Fruit fly (Drosophila melanogaster) whole organism, embryonic: ENCODE data around the gene CG33307.

Experiments
- Ada2b ChIP-seq: fragments of 200-800 bp; sonication (Bioruptor generic); IDR thresholded peaks from 2 replicates; pipeline ENCODE4 v1.3.6; 2022; ENCODE audit warnings: missing biosample characterization, missing genetic modification characterization
- Aef1 ChIP-seq: fragments of 200-800 bp; sonication (Bioruptor generic); IDR thresholded peaks from 3 replicates; pipeline ENCODE4 v1.3.6; 2022; ENCODE audit warnings: missing biosample characterization, missing genetic modification characterization
- Bdp1 ChIP-seq: fragments of 200-800 bp; sonication (Bioruptor generic); optimal IDR thresholded peaks from 3 replicates; lab custom pipeline; 2016; ENCODE audit warnings: missing biosample characterization, missing genetic modification characterization
- Bteb2 ChIP-seq: fragments of 200-800 bp; sonication (Bioruptor generic); optimal IDR thresholded peaks from 2 replicates; lab custom pipeline; 2016; ENCODE audit warnings: missing biosample characterization, missing genetic modification characterization
- C15 ChIP-seq: fragments of 200-800 bp; sonication (Bioruptor generic); IDR thresholded peaks from 3 replicates; pipeline ENCODE4 v1.3.6; 2022; ENCODE audit warnings: missing biosample characterization, missing genetic modification characterization
- CG10959 ChIP-seq: fragments of 200-800 bp; sonication (Bioruptor generic); IDR thresholded peaks from 2 replicates; pipeline ENCODE4 v1.3.6; 2022; ENCODE audit warnings: missing biosample characterization, missing genetic modification characterization
- CG11398 ChIP-seq: fragments of 200-800 bp; sonication (Bioruptor generic); optimal IDR thresholded peaks from 2 replicates; lab custom pipeline; 2016; ENCODE audit warnings: missing biosample characterization, missing genetic modification characterization
- CG13424 ChIP-seq: fragments of 200-800 bp; sonication (Bioruptor generic); optimal IDR thresholded peaks from 2 replicates; lab custom pipeline; 2019; ENCODE audit warnings: missing biosample characterization, mild to moderate bottlenecking, missing genetic modification characterization, moderate library complexity
- CG16813 ChIP-seq: fragments of 200-800 bp; sonication (Bioruptor generic); IDR thresholded peaks from 3 replicates; pipeline ENCODE4 v1.3.6; 2022; ENCODE audit warnings: missing biosample characterization, missing genetic modification characterization; ENCODE audit not compliant: partially characterized antibody
- CG17186 ChIP-seq: fragments of 200-800 bp; sonication (Bioruptor generic); optimal IDR thresholded peaks from 3 replicates; lab custom pipeline; 2017; ENCODE audit warnings: missing biosample characterization, missing genetic modification reagents, missing genetic modification characterization
- CG2202 ChIP-seq: fragments of 200-800 bp; sonication (Bioruptor generic); optimal IDR thresholded peaks from 2 replicates; lab custom pipeline; 2018; ENCODE audit warnings: missing biosample characterization, mild to moderate bottlenecking, missing genetic modification characterization
- CG2889 ChIP-seq: fragments of 200-800 bp; sonication (Bioruptor generic); IDR thresholded peaks from 3 replicates; pipeline ENCODE4 v1.3.6; 2022; ENCODE audit warnings: missing biosample characterization, missing genetic modification characterization
- CG30020 ChIP-seq: fragments of 200-800 bp; optimal IDR thresholded peaks from 2 replicates; lab custom pipeline; 2019; ENCODE audit warnings: missing biosample characterization, mild to moderate bottlenecking, missing genetic modification characterization, moderate library complexity
- CG3065 ChIP-seq: fragments of 200-800 bp; sonication (Bioruptor generic); optimal IDR thresholded peaks from 2 replicates; lab custom pipeline; 2016; ENCODE audit warnings: missing biosample characterization, missing genetic modification characterization
- CG32532 ChIP-seq: fragments of 200-800 bp; sonication (Bioruptor generic); IDR thresholded peaks from 2 replicates; pipeline ENCODE4 v1.3.6; 2022; ENCODE audit warnings: missing biosample characterization, missing genetic modification characterization
- CG6254 ChIP-seq: fragments of 200-800 bp; sonication (Bioruptor generic); optimal IDR thresholded peaks from 3 replicates; lab custom pipeline; 2017; ENCODE audit warnings: mild to moderate bottlenecking, missing biosample characterization, missing genetic modification reagents, missing genetic modification characterization
- CG7372 ChIP-seq: fragments of 200-800 bp; sonication (Bioruptor generic); IDR thresholded peaks from 2 replicates; pipeline ENCODE4 v1.3.6; 2022; ENCODE audit warnings: missing biosample characterization, missing genetic modification characterization
- CG9797 ChIP-seq: fragments of 200-800 bp; sonication (Bioruptor generic); optimal IDR thresholded peaks from 3 replicates; lab custom pipeline; 2018; ENCODE audit warnings: missing biosample characterization, mild to moderate bottlenecking, missing genetic modification characterization
- CkIIα-i1 ChIP-seq: fragments of 200-800 bp; sonication (Bioruptor generic); IDR thresholded peaks from 2 replicates; pipeline ENCODE4 v1.3.6; 2022; ENCODE audit warnings: missing biosample characterization, missing genetic modification characterization
- CoRest ChIP-seq: fragments of 200-800 bp; sonication (Bioruptor generic); optimal IDR thresholded peaks from 3 replicates; lab custom pipeline; 2018; ENCODE audit warnings: missing biosample characterization, mild to moderate bottlenecking, missing genetic modification characterization, moderate library complexity
- D ChIP-seq, 2 experiments: fragments of 200-800 bp in 1 of 2; fragments of >200 bp in 1 of 2; sonication (Bioruptor generic) in 1 of 2; optimal IDR thresholded peaks; 2 replicates in 1 of 2; 3 replicates in 1 of 2; lab custom pipeline; 2017; ENCODE audit warnings: mild to moderate bottlenecking in 1 of 2, missing biosample characterization in 1 of 2, missing genetic modification characterization in 1 of 2, missing genetic modification reagents in 1 of 2
- Dref ChIP-seq: fragments of 200-800 bp; sonication (Bioruptor generic); IDR thresholded peaks from 2 replicates; pipeline ENCODE4 v1.3.6; 2022; ENCODE audit warnings: missing biosample characterization, missing genetic modification characterization
- Lhr ChIP-seq: fragments of 200-800 bp; sonication (Bioruptor generic); optimal IDR thresholded peaks from 3 replicates; lab custom pipeline; 2017; ENCODE audit warnings: mild to moderate bottlenecking, missing biosample characterization, missing genetic modification reagents, missing genetic modification characterization
- MBD-R2 ChIP-seq: fragments of 200-800 bp; sonication (Bioruptor generic); IDR thresholded peaks from 2 replicates; pipeline ENCODE4 v1.3.6; 2022; ENCODE audit warnings: missing biosample characterization, missing genetic modification characterization
- Med ChIP-seq: fragments of 200-800 bp; sonication (Bioruptor generic); peaks from one replicate; lab custom pipeline; 2016; ENCODE audit warnings: missing biosample characterization, missing genetic modification characterization, mild to moderate bottlenecking, inconsistent platforms, moderate library complexity
- Myb ChIP-seq: fragments of 200-800 bp; sonication (Bioruptor generic); optimal IDR thresholded peaks from 2 replicates; lab custom pipeline; 2016; ENCODE audit warnings: missing biosample characterization, missing genetic modification characterization
- NC2α ChIP-seq: fragments of 200-800 bp; sonication (Bioruptor generic); optimal IDR thresholded peaks from 2 replicates; lab custom pipeline; 2016; ENCODE audit warnings: missing biosample characterization, missing genetic modification characterization
- Optix ChIP-seq: fragments of 200-800 bp; sonication (Bioruptor generic); IDR thresholded peaks from 3 replicates; pipeline ENCODE4 v1.3.6; 2022; ENCODE audit warnings: missing biosample characterization, missing genetic modification characterization
- Pdp1 ChIP-seq, 2 experiments: fragments of 200-800 bp; sonication (Bioruptor generic); optimal IDR thresholded peaks; 3 replicates each; lab custom pipeline; 2016; ENCODE audit warnings: missing biosample characterization in 2 of 2, missing genetic modification characterization in 2 of 2, mild to moderate bottlenecking in 1 of 2, moderate library complexity in 1 of 2
- Rx ChIP-seq: fragments of 200-800 bp; sonication (Bioruptor generic); IDR thresholded peaks from 2 replicates; pipeline ENCODE4 v1.3.6; 2022; ENCODE audit warnings: missing biosample characterization, missing genetic modification characterization
- YL-1 ChIP-seq: fragments of 200-800 bp; sonication (Bioruptor generic); optimal IDR thresholded peaks from 3 replicates; lab custom pipeline; 2017; ENCODE audit warnings: missing biosample characterization, mild to moderate bottlenecking, missing genetic modification characterization
- amos ChIP-seq: fragments of 200-800 bp; sonication (Bioruptor generic); IDR thresholded peaks from 2 replicates; pipeline ENCODE4 v1.3.6; 2022; ENCODE audit warnings: missing biosample characterization, missing genetic modification characterization; ENCODE audit not compliant: partially characterized antibody
- bbx ChIP-seq: fragments of 200-800 bp; sonication (Bioruptor generic); IDR thresholded peaks from 2 replicates; pipeline ENCODE4 v1.3.6; 2022; ENCODE audit warnings: missing biosample characterization, missing genetic modification characterization; ENCODE audit not compliant: partially characterized antibody
- bigmax ChIP-seq: fragments of 200-800 bp; sonication (Bioruptor generic); optimal IDR thresholded peaks from 2 replicates; lab custom pipeline; 2018; ENCODE audit warnings: missing biosample characterization, mild to moderate bottlenecking, missing genetic modification characterization
- cato ChIP-seq: fragments of 200-800 bp; sonication (Bioruptor generic); optimal IDR thresholded peaks from 2 replicates; lab custom pipeline; 2016; ENCODE audit warnings: missing biosample characterization, missing genetic modification characterization, borderline replicate concordance
- cg ChIP-seq: fragments of 200-800 bp; sonication (Bioruptor generic); optimal IDR thresholded peaks from 3 replicates; lab custom pipeline; 2019; ENCODE audit warnings: missing biosample characterization, mild to moderate bottlenecking, missing genetic modification characterization, moderate library complexity
- corto ChIP-seq: fragments of 200-800 bp; sonication (Bioruptor generic); optimal IDR thresholded peaks from 2 replicates; lab custom pipeline; 2016; ENCODE audit warnings: missing biosample characterization, mild to moderate bottlenecking, missing genetic modification characterization, moderate library complexity
- da ChIP-seq: fragments of 200-800 bp; sonication (Bioruptor generic); optimal IDR thresholded peaks from 2 replicates; lab custom pipeline; 2016; ENCODE audit warnings: missing biosample characterization, missing genetic modification characterization
- fu2 ChIP-seq: fragments of 200-800 bp; sonication (Bioruptor generic); optimal IDR thresholded peaks from 2 replicates; lab custom pipeline; 2016; ENCODE audit warnings: missing biosample characterization, missing genetic modification characterization
- inv ChIP-seq: fragments of 200-800 bp; sonication (Bioruptor generic); IDR thresholded peaks from 2 replicates; pipeline ENCODE4 v1.3.6; 2022; ENCODE audit warnings: missing biosample characterization, missing genetic modification characterization; ENCODE audit not compliant: partially characterized antibody
- nerfin-2 ChIP-seq: fragments of 200-800 bp; sonication (Bioruptor generic); IDR thresholded peaks from 2 replicates; pipeline ENCODE4 v1.3.6; 2022; ENCODE audit warnings: missing biosample characterization, missing genetic modification characterization; ENCODE audit not compliant: partially characterized antibody
- oc ChIP-seq: fragments of 200-800 bp; sonication (Bioruptor generic); optimal IDR thresholded peaks from 2 replicates; lab custom pipeline; 2018; ENCODE audit warnings: missing biosample characterization, mild to moderate bottlenecking, missing genetic modification characterization, moderate library complexity
- pan ChIP-seq, 4 experiments: fragments of >200 bp in 3 of 4; fragments of 200-800 bp in 1 of 4; sonication (Bioruptor generic) in 1 of 4; optimal IDR thresholded peaks in 3 of 4; IDR thresholded peaks in 1 of 4; 2 replicates each; pipeline versions ENCODE4 v1.3.6 to Lab custom; 2017 to 2022; ENCODE audit warnings: missing biosample characterization in 2 of 4, missing genetic modification characterization in 2 of 4, mixed read lengths in 1 of 4
- slou ChIP-seq: fragments of 200-800 bp; sonication (Bioruptor generic); optimal IDR thresholded peaks from 3 replicates; lab custom pipeline; 2016; ENCODE audit warnings: missing biosample characterization, missing genetic modification characterization
- trem ChIP-seq: fragments of 200-800 bp; optimal IDR thresholded peaks from 3 replicates; lab custom pipeline; 2019; ENCODE audit warnings: missing biosample characterization, mild to moderate bottlenecking, missing genetic modification characterization, moderate library complexity
- twi ChIP-seq: fragments of 200-800 bp; optimal IDR thresholded peaks from 2 replicates; lab custom pipeline; 2019; ENCODE audit warnings: missing biosample characterization, mild to moderate bottlenecking, missing genetic modification characterization, moderate library complexity
- unc-4 ChIP-seq: fragments of 200-800 bp; sonication (Bioruptor generic); IDR thresholded peaks from 2 replicates; pipeline ENCODE4 v1.3.6; 2022; ENCODE audit warnings: missing biosample characterization, missing genetic modification characterization; ENCODE audit not compliant: partially characterized antibody
- unpg ChIP-seq: fragments of 200-800 bp; sonication (Bioruptor generic); optimal IDR thresholded peaks from 3 replicates; lab custom pipeline; 2018; ENCODE audit warnings: missing biosample characterization, mild to moderate bottlenecking, missing genetic modification characterization, moderate library complexity
- vnd ChIP-seq: fragments of 200-800 bp; sonication (Bioruptor generic); IDR thresholded peaks from 3 replicates; pipeline ENCODE4 v1.3.6; 2022; ENCODE audit warnings: missing biosample characterization, missing genetic modification characterization; ENCODE audit not compliant: partially characterized antibody

CG33307 gene

DNA sequence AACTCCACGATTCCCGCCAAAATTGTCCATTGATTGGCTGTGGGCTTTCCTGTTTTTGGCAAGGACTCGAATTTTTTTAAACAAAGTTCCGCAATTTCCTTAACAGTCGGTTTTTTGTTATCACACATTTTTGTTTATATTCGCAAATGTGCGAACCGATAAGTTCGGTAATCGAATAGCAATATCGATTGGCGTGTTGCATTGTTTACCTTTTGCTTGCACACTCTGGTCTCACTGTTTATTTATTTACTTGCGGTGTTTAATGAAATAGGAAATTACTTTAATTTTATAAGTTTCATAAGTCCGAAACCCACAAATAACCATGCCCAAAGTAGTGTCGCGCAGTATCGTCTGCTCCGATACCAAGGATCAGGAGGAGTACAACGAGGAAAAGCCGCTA is 30.0 kb downstream of the CG33307 start, which contains the start of the genes Adat1 and CG16865 (continued):
- TF ChIP-seq nerfin-2 (GFP tag; lab: Robert Waterston, UW) (peak; percentile 25; the same call in 1 of the 2 replicates), CG32532 (GFP tag; lab: Robert Waterston, UW) (no peak), bigmax (GFP tag; lab: Kevin White, UChicago) (no peak), MBD-R2 (GFP tag; lab: Robert Waterston, UW) (peak; percentile 96), CG7372 (GFP tag; lab: Robert Waterston, UW) (no peak), amos (GFP tag; lab: Robert Waterston, UW) (peak; percentile 51; the same call in 1 of the 2 replicates), YL-1 (GFP tag; lab: Kevin White, UChicago) (peak; percentile 55), CG9797 (GFP tag; lab: Kevin White, UChicago) (peak; percentile 76), Ada2b (GFP tag; lab: Robert Waterston, UW) (no peak), Dref (GFP tag; lab: Robert Waterston, UW) (peak; percentile 80), slou (GFP tag; lab: Kevin White, UChicago) (no peak), CG11398 (GFP tag; lab: Kevin White, UChicago) (no peak), unpg (no peak), CG16813 (GFP tag; lab: Robert Waterston, UW) (peak; percentile 54; the same call in 2 of the 3 replicates), CG30020 (tag; lab: Kevin White, UChicago) (no peak), CG6254 (no peak), CoRest (tag; lab: Kevin White, UChicago) (no peak), CG17186 (GFP tag; lab: Kevin White, UChicago) (peak; percentile 26), oc (tag; lab: Kevin White, UChicago) (no peak), fu2 (no peak), Rx (GFP tag; lab: Robert Waterston, UW) (no peak), Med (GFP tag; lab: Kevin White, UChicago) (peak; percentile 67), twi (no peak), Optix (GFP tag; lab: Robert Waterston, UW) (no peak), vnd (0 out of 3 replicates have a peak, but pooled peaks have one; percentile 10), inv (GFP tag; lab: Robert Waterston, UW) (peak; percentile 12; the same call in 1 of the 2 replicates), corto (GFP tag; lab: Kevin White, UChicago) (no peak), CG2889 (GFP tag; lab: Robert Waterston, UW) (no peak), Bdp1 (GFP tag; lab: Kevin White, UChicago) (no peak), CG13424 (tag; lab: Kevin White, UChicago) (no peak), da (GFP tag; lab: Kevin White, UChicago) (no peak), C15 (GFP tag; lab: Robert Waterston, UW) (no peak), Myb (peak; percentile 26), cg (GFP tag; lab: Kevin White, UChicago) (no peak), CkIIα-i1 (GFP tag; lab: Robert Waterston, UW) (no peak), CG10959 (GFP tag; lab: Robert Waterston, UW) (no peak), D (optimal IDR thresholded peaks at IDR 0.05; lab: Kevin White, UChicago) (no peak), D (GFP tag; optimal IDR thresholded peaks at IDR 0.05; lab: Kevin White, UChicago) (no peak), bbx (GFP tag; lab: Robert Waterston, UW) (peak; percentile 47; the same call in 1 of the 2 replicates), cato (GFP tag; lab: Kevin White, UChicago) (no peak), CG2202 (tag; lab: Kevin White, UChicago) (no peak), Pdp1 (GFP tag; optimal IDR thresholded peaks at IDR 0.05; lab: Kevin White, UChicago) (peak in 1 of 2 experiments; percentile 74), Aef1 (no peak), CG3065 (GFP tag; lab: Kevin White, UChicago) (no peak), Bteb2 (GFP tag; lab: Kevin White, UChicago) (no peak), NC2α (GFP tag; lab: Kevin White, UChicago) (no peak), unc-4 (GFP tag; lab: Robert Waterston, UW) (peak; percentile 62), pan (optimal IDR thresholded peaks at IDR 0.05; lab: Kevin White, UChicago) (no peak), pan (GFP tag; optimal IDR thresholded peaks at IDR 0.05 in 1 of 2, IDR thresholded peaks at IDR 0.05 in 1 of 2) (no peak), trem (tag; lab: Kevin White, UChicago) (peak; percentile 36), Lhr (peak; percentile 14)
